Worm (Caenorhabditis elegans): ENCODE results near the gene mam-2.

DNA sequence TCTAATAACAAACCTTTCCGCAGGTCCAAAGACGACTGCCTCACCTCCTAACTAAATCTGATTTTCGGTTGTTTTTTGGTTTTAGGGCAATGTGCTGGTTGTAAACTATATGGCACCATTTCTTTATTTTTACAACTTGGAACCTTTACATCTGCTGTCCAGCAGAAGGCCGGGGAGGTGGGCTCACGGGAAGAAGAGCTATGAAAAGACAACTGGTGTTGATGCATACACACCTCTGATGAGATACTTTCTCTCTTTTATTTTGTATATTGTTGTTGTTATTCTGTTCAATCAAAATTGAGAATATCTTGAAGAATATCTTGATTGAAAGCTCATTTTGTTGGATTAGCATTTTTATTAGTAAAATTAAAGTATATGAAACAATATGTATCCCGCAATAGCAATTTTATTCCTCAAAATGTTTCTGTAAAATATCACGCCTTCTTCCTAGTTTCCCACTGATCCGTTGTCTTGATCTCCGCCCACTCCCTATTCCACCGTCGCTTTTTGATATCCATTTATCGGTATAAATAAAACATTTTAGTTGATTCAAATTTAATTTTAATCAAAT is 5.3 kb upstream of the mam-2 start, which contains the start of gene dhp-2:
- TF ChIP-seq med-1 (GFP tag; optimal IDR thresholded peaks at IDR 0.05; ENCODE audit: insufficient read depth) (no peak), cog-1 (tag; optimal IDR thresholded peaks at IDR 0.05) (no peak), ztf-23 (GFP tag; IDR thresholded peaks at IDR 0.05) (no peak), flt-1 (GFP tag; IDR thresholded peaks at IDR 0.05) (no peak), ztf-29 (GFP tag; IDR thresholded peaks at IDR 0.05) (no peak), ref-1 (GFP tag; conservative IDR thresholded peaks at IDR 0.05) (no peak)

Data from whole organism, midembryonic.